Fruit fly (Drosophila melanogaster): ENCODE data around the gene CG11585.

The CG11585 gene

dm6 chrX:14174456-14174855 lies 14.9 kb upstream of the CG11585 start, which contains the start of gene CG1368:
TSS of gene CG1368 (plus strand) at chrX:14174756.
- TF ChIP-seq CG10631 (GFP tag; optimal IDR thresholded peaks at IDR 0.05) (no peak), net (GFP tag; optimal IDR thresholded peaks at IDR 0.05) (no peak), dac (GFP tag; optimal IDR thresholded peaks at IDR 0.05) (no peak), CG10669 (GFP tag; optimal IDR thresholded peaks at IDR 0.05) (no peak)

DNA sequence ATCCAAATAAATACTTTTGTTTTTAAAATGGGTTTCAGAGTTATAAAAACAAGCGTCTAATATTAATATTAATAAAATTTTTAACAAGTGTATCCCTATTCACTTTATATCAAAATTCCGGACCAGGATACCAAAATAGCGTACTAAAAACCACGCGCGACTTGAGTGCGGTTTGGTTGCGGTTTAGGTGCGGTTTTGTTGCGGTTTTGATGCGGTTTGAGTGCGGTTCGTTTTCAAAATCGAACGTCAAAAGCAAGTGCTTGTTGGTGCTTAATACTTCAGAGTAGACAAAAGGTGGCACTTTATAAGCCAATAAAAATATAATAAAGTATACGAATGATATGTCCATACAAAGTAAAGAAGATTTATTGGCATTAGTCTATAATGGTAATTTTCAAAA lies 13.7 kb upstream of the CG11585 start:
- TF ChIP-seq Eip75B (GFP tag; optimal IDR thresholded peaks at IDR 0.05) (no peak), Ets21C (GFP tag; optimal IDR thresholded peaks at IDR 0.05) (no peak), Sox14 (GFP tag; optimal IDR thresholded peaks at IDR 0.05) (no peak), CG10631 (GFP tag; optimal IDR thresholded peaks at IDR 0.05) (no peak), Met (GFP tag; optimal IDR thresholded peaks at IDR 0.05) (no peak), OdsH (GFP tag; optimal IDR thresholded peaks at IDR 0.05) (no peak), topi (GFP tag; optimal IDR thresholded peaks at IDR 0.05) (no peak)

DNA sequence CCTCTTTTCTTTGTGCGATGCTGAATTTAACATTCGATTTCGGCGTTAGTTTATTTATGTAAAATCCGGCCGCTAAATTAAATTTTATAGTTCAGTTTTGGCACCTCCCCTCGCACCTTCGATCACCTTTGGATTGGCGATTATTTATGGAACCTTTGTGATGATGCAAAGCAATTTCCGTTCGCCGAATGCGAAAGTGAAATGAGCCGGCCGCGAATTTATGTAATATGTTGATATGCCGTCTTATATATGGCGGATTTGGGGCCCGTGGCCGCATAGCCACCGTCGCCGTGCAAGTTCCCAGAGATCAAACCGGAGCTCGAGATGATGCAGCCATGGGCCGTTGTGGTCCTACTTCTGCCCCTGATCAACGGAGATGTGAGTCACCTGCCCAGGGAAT lies 12.7 kb upstream of the CG11585 start, which contains the start of gene CG11581:
Gene CG11581 (plus strand): TSS at position 301 of the 400 bp plus-strand sequence.
- TF ChIP-seq CG32006 (GFP tag; optimal IDR thresholded peaks at IDR 0.05) (no peak), svp (GFP tag) (peak; percentile 4)

dm6 chrX:14180728-14181127 lies 8.6 kb upstream of the CG11585 start, which contains the start of gene CG11584:
TSS of gene CG11584 (plus strand) at chrX:14181028.
- no peak for TF ChIP-seq CG8319 (GFP tag; optimal IDR thresholded peaks at IDR 0.05)
- no peak for TF ChIP-seq fd85E (GFP tag; optimal IDR thresholded peaks at IDR 0.05)
- no peak for TF ChIP-seq dsx (GFP tag; optimal IDR thresholded peaks at IDR 0.05; ENCODE audit: poor library complexity, severe bottlenecking)
- TF ChIP-seq Lpt (GFP tag; optimal IDR thresholded peaks at IDR 0.05), result no peak
- TF ChIP-seq CG6854 (GFP tag; optimal IDR thresholded peaks at IDR 0.05), result no peak
- TF ChIP-seq CG6808 (GFP tag; optimal IDR thresholded peaks at IDR 0.05), result no peak
- TF ChIP-seq CG6792 (GFP tag; optimal IDR thresholded peaks at IDR 0.05), result no peak
- no peak for TF ChIP-seq CG8632 (GFP tag; optimal IDR thresholded peaks at IDR 0.05)
- no peak for TF ChIP-seq CG4318 (GFP tag; optimal IDR thresholded peaks at IDR 0.05)
- TF ChIP-seq CG9139 (GFP tag; optimal IDR thresholded peaks at IDR 0.05), result no peak
- TF ChIP-seq CG11294 (GFP tag; IDR thresholded peaks at IDR 0.05), result no peak
- no peak for TF ChIP-seq fd59A (GFP tag; optimal IDR thresholded peaks at IDR 0.05)
- TF ChIP-seq CG3919 (GFP tag; optimal IDR thresholded peaks at IDR 0.05), result no peak
- TF ChIP-seq Sox14 (GFP tag; optimal IDR thresholded peaks at IDR 0.05), result no peak
- TF ChIP-seq salr (GFP tag; optimal IDR thresholded peaks at IDR 0.05), result no peak
- no peak for TF ChIP-seq CG11902 (GFP tag; optimal IDR thresholded peaks at IDR 0.05)
- no peak for TF ChIP-seq Smox (GFP tag; optimal IDR thresholded peaks at IDR 0.05)
- no peak for TF ChIP-seq Hr39 (GFP tag; optimal IDR thresholded peaks at IDR 0.05)

DNA sequence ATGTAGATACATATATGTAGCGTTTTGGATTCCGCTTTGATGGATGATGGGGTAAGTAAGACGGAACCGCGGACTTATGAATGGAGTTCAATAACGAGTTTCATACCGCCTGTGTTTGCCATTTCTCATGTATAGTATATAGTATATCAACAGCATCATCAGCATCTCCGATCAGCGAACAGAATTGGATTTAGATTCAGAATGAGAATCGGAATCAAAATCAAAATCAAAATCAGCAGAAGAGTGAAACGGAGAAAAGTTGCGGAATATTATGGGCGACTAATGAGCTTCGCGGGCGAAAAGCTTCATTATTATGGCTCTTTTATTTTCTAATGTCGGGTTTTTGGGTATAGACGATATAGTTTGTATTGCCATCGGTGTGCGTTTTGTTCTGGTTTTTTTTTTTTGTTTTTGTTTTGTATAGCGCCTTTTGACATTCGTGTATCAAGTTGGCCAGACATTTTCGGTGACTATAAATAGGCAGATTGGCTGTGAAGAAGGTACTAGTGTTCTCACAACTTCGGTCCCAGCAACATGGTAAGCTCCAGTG lies 5.2 kb upstream of the CG11585 start, which contains the start of gene CG32603:
Gene CG32603 (plus strand): TSS at position 500 of the 550 bp plus-strand sequence.
- TF ChIP-seq CG3919 (GFP tag; optimal IDR thresholded peaks at IDR 0.05) (no peak), CG6854 (GFP tag; optimal IDR thresholded peaks at IDR 0.05) (no peak), CG10631 (GFP tag; optimal IDR thresholded peaks at IDR 0.05) (no peak), lz (GFP tag; optimal IDR thresholded peaks at IDR 0.05) (no peak), CG9139 (GFP tag; optimal IDR thresholded peaks at IDR 0.05) (no peak), CG8119 (GFP tag; IDR thresholded peaks at IDR 0.05) (no peak), CG11294 (GFP tag; IDR thresholded peaks at IDR 0.05) (no peak), fkh (GFP tag; optimal IDR thresholded peaks at IDR 0.05) (no peak), Hr4 (GFP tag; optimal IDR thresholded peaks at IDR 0.05) (no peak), fd85E (GFP tag; optimal IDR thresholded peaks at IDR 0.05) (no peak), CG11902 (GFP tag; optimal IDR thresholded peaks at IDR 0.05) (no peak), Lpt (GFP tag; optimal IDR thresholded peaks at IDR 0.05) (no peak), CG32006 (GFP tag; optimal IDR thresholded peaks at IDR 0.05) (no peak), CG8632 (GFP tag; optimal IDR thresholded peaks at IDR 0.05) (no peak)
